Worm (Caenorhabditis elegans): ENCODE data around the gene ptd-2.

Gene ptd-2

DNA sequence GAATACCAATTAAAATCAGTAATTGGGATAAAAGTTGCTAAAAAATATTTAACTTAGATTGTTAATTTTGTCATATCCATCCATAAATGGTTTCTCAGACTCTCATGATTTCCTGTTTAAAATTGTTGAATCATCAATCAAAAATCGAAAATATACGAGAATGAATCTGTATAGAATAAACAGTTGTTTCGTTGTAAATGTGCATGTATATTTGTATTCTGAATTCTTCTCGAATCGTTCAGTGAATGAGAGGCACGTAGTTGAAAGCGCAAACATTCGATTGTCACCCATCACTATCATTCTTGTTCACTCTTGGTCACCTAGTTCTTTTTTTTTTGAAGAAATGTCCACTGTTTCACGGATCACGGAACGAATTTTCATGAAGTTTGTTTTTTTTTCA lies at the start of gene ptd-2:
ptd-2 (plus strand) TSS at position 301 of the 400 bp plus-strand sequence.
- TF ChIP-seq Y53G8AR.9 (GFP tag; conservative IDR thresholded peaks at IDR 0.05) (no peak), dpff-1 (tag; optimal IDR thresholded peaks at IDR 0.05) (no peak), dox-1 (GFP tag; IDR thresholded peaks at IDR 0.05) (no peak), lin-40 (tag; optimal IDR thresholded peaks at IDR 0.05) (no peak), nfyb-1 (GFP tag; IDR thresholded peaks at IDR 0.05) (no peak), hlh-12 (tag; optimal IDR thresholded peaks at IDR 0.05) (no peak), mel-28 (tag; optimal IDR thresholded peaks at IDR 0.05; ENCODE audit: borderline replicate concordance) (no peak), ceh-79 (tag; optimal IDR thresholded peaks at IDR 0.05) (no peak)

DNA sequence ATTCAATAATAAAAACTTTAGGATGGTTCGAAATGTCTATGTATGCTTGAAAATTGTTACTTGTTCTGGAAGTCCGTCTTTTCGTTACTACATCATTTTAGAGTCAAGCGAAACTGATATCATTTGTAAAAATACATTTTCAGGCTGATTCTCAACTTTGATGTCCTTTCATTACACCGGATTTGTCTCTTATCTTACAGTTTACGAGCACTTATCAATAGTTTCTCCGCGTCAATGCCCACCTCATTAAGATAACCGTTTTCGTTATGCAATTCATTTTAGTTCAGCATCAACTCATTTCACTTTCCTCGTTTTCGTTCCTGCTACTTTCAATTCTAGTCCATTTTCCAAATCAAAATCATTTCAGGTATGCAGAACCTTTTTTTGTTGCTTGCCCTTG lies 47.3 kb upstream of the ptd-2 start, which contains the start of gene asp-2:
asp-2 (plus strand) TSS at position 368 of the 400 bp plus-strand sequence.
- no peak for TF ChIP-seq B0035.1 (tag; optimal IDR thresholded peaks at IDR 0.05)
- peak; percentile 73 for TF ChIP-seq nhr-80 (tag; optimal IDR thresholded peaks at IDR 0.05)

DNA sequence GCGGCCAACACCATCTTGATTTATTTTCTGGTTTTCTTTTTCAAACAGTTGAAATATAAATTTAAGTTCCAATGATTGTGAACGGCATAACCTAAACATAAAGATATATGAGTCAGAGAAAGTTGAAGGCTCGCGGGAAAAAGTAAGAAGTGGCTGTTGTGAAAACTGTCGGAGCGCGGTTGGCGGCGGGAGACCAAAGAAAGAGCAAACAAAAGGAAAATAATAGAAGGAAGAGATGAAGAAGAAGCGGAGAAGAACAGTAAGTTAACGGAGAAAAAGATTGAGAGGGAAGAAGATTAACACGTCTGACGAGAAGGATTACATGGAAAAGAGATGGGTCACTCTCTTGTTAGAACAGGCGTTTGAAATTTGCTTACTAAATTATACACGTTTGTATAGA lies 42.7 kb upstream of the ptd-2 start, which contains the start of gene inx-10:
inx-10 (minus strand) TSS at position 101 of the 400 bp plus-strand sequence.
- no peak for TF ChIP-seq atf-7 (tag; optimal IDR thresholded peaks at IDR 0.05)
- no peak for TF ChIP-seq madf-8 (GFP tag; conservative IDR thresholded peaks at IDR 0.05)
- TF ChIP-seq hsf-1 (GFP tag; IDR thresholded peaks at IDR 0.05): no peak
- no peak for TF ChIP-seq egl-44 (GFP tag; IDR thresholded peaks at IDR 0.05)
- TF ChIP-seq pha-4 (tag; optimal IDR thresholded peaks at IDR 0.05): no peak
- no peak for TF ChIP-seq B0261.1 (tag; optimal IDR thresholded peaks at IDR 0.05)
- TF ChIP-seq F57A8.1 (GFP tag; optimal IDR thresholded peaks at IDR 0.05): no peak
- no peak for TF ChIP-seq gei-17 (GFP tag; optimal IDR thresholded peaks at IDR 0.05)
- TF ChIP-seq snpc-1.1 (tag; optimal IDR thresholded peaks at IDR 0.05; ENCODE audit: insufficient read depth): no peak
- TF ChIP-seq lir-1 (GFP tag; conservative IDR thresholded peaks at IDR 0.05): no peak
- TF ChIP-seq lag-1 (GFP tag; IDR thresholded peaks at IDR 0.05): no peak
- no peak for TF ChIP-seq C06A6.2 (GFP tag; conservative IDR thresholded peaks at IDR 0.05)
- no peak for TF ChIP-seq ceh-100 (GFP tag; IDR thresholded peaks at IDR 0.05)
- TF ChIP-seq K12H6.12 (tag; optimal IDR thresholded peaks at IDR 0.05): no peak

DNA sequence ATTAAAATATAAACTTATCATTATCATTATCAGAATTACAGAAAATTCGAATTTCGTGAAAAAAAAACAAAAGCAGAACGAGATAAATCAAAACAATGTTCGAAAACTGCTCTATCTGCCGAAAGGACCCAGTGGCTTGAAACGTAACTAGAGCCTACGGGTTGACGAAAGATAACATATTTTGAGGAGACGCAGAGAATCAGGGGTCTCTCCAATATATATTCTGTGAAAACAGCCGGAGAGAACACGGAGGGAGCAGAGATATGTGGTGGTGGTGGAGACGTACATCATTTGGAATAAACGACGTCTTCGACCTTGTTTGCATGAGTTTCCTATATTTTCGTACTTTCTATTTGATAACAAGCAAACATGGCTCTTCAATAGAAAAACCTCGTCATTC lies 41.2 kb upstream of the ptd-2 start:
- TF ChIP-seq zim-3 (tag; optimal IDR thresholded peaks at IDR 0.05): no peak
- TF ChIP-seq unc-130 (GFP tag; optimal IDR thresholded peaks at IDR 0.05): no peak
- TF ChIP-seq lag-1 (GFP tag; IDR thresholded peaks at IDR 0.05): 0 out of 2 replicates have a peak, but pooled peaks have one; percentile 19
- TF ChIP-seq mxl-1 (tag; optimal IDR thresholded peaks at IDR 0.05): no peak
- no peak for TF ChIP-seq F37B4.10 (GFP tag; IDR thresholded peaks at IDR 0.05)
- TF ChIP-seq ztf-22 (GFP tag; optimal IDR thresholded peaks at IDR 0.05): no peak
- peak; percentile 69 for TF ChIP-seq hmg-1.2 (GFP tag; IDR thresholded peaks at IDR 0.05)

DNA sequence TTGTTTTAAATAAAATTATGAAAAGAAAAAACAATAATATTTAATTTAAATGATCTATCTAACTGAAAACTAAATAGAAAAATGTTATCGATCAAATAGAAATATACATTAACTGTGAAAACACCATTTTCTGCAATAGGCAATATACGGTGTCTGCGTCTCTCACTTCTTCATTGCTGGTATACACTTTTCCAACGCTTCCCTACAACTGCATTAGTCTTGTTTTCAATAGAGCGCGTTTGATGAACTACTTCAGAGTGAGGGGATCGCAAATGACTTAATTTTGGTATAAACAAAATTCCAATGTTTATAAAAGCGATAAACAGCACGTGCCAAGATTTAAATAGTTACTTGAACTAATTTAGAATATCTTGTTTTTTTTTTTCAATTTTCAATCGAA lies 37.5 kb upstream of the ptd-2 start:
- no peak for TF ChIP-seq ztf-25 (GFP tag; IDR thresholded peaks at IDR 0.05)
- no peak for TF ChIP-seq madf-6 (GFP tag; IDR thresholded peaks at IDR 0.05)
- peak in 1 of 2 experiments; percentile 59 for TF ChIP-seq let-607 (tag; optimal IDR thresholded peaks at IDR 0.05)
- TF ChIP-seq mes-4 (tag; optimal IDR thresholded peaks at IDR 0.05): no peak
- TF ChIP-seq nhr-80 (tag; optimal IDR thresholded peaks at IDR 0.05): peak; percentile 76
- TF ChIP-seq Y79H2A.3 (GFP tag; conservative IDR thresholded peaks at IDR 0.05): no peak
- TF ChIP-seq ztf-6 (GFP tag; IDR thresholded peaks at IDR 0.05): no peak
- peak; percentile 48; the same call in 1 of the 2 replicates for TF ChIP-seq mcd-1 (GFP tag; IDR thresholded peaks at IDR 0.05)
- TF ChIP-seq F23B12.7 (tag; optimal IDR thresholded peaks at IDR 0.05; ENCODE audit: insufficient read depth): peak; percentile 35
- TF ChIP-seq cebp-1 (GFP tag; IDR thresholded peaks at IDR 0.05): no peak
- peak; percentile 22 for TF ChIP-seq cebp-1 (tag; optimal IDR thresholded peaks at IDR 0.05)
- TF ChIP-seq snpc-4 (GFP tag; optimal IDR thresholded peaks at IDR 0.05): no peak
- peak in 1 of 4 experiments; percentile 60 for TF ChIP-seq snpc-4 (tag; optimal IDR thresholded peaks at IDR 0.05)
- peak; percentile 74; the same call in 1 of the 2 replicates for TF ChIP-seq hmg-1.2 (GFP tag; IDR thresholded peaks at IDR 0.05)
- no peak for TF ChIP-seq chd-7 (tag; optimal IDR thresholded peaks at IDR 0.05)
- TF ChIP-seq rcor-1 (GFP tag; IDR thresholded peaks at IDR 0.05): no peak

Data from whole organism, young adult.